Worm (Caenorhabditis elegans): ENCODE data around the gene T04F8.2.

Gene T04F8.2

DNA sequence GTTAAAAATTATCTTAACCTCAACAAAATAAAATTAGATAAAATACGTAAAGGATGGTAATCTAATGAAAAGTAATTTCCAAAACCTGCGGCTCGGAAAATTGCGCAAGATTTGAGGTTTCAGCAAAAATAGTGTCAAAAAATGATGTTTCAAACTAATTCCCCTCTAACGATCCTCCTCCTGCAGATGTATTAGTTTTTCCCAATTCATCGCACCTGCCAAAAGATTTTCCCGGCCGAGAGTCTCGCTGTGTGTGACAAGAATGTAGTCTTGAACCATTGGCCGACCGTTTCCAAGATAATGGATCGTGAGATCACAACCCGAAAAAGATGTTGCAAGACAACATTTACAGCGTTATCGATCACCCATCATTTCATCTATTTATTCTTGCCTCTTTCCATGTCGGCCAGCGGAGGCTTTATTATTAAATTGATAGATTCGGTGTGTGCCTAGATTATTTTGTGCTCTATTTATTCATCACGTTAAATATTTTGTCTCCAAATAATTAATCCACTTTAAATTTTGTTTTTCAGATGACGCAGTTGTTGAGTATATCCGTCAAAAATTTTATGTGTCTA, 33.7 kb upstream of the T04F8.2 start, which contains the start of the genes C44C10.10 and C44C10.5:
C44C10.10 (plus strand) TSS at position 301 of the 578 bp plus-strand sequence.
C44C10.5 (plus strand) TSS at position 528 of the 578 bp plus-strand sequence.
- TF ChIP-seq aha-1 (tag): peak; percentile 7
- TF ChIP-seq lin-39 (tag; optimal IDR thresholded peaks at IDR 0.05): no peak

DNA sequence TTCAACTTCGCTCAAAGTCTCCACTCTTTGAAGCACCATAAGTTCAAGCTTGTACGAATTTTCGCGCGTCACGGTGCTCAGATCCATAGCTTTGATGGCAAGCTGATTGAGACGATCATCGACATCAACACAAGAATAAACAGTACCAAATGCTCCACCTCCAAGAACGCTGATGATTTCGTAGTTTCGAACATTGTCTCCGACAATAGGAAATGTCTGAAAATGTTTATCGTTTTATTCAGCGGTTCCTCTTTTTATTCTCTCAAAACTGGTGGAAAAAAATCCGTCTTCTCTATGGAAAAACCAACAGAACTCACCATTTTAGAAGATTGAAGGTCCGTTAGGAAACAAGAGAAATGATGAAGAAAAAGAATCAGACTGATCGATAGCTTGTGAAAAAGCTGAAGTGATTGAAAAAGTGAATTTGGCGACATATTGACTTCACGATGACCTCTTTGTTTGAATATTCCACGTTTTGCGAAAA, 31.5 kb upstream of the T04F8.2 start, which contains the start of gene C44C10.7:
C44C10.7 (minus strand) TSS at position 434 of the 484 bp plus-strand sequence.
- TF ChIP-seq Y5F2A.4 (GFP tag; optimal IDR thresholded peaks at IDR 0.05) (no peak), unc-62 (GFP tag; optimal IDR thresholded peaks at IDR 0.05 in 1 of 2) (peak in 1 of 2 experiments; percentile 97), unc-62 (tag; optimal IDR thresholded peaks at IDR 0.05) (no peak)

DNA sequence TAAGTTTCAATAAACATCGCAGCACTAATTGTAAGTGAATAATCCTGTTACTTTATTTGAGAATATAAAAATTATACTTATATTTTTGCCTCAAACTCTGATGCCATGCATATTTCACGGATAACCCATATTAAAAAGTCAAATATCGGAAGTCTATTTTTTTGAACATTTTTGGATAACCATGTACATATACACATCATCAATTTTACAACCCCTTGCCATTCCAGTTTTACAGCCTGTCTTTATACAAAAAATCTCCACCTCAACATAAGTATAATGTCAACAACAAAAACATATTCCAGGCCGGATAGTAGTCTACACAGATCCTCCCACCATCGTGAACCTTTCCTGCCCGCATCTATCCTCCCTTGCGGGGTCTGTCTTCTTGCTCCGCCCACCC, 27.9 kb upstream of the T04F8.2 start, which contains the start of gene hnd-1:
hnd-1 (plus strand) TSS at position 301 of the 400 bp plus-strand sequence.
- TF ChIP-seq zfp-2 (tag; optimal IDR thresholded peaks at IDR 0.05) (no peak), nhr-111 (GFP tag; optimal IDR thresholded peaks at IDR 0.05) (no peak)

DNA sequence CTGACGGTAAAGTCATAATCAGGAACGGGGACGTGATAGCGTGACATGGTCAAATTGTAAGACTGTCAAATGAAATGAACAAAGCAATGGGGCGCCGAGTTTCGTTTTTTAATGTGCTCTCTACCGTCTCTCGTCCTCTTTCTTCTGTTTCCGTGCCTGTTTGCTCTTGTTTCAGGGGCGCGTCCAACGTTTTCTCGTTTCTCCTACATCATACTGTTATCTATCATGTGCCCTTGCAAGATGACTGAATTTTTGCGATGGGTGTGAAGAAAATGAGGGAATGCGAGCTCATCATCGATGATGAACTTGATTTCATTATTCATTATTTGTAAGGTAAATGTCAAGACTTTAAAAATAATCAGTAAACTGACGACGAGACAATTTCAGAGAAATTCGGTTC, 24.5 kb upstream of the T04F8.2 start, which contains the start of gene T04F8.7:
T04F8.7 (minus strand) TSS at position 130 of the 400 bp plus-strand sequence.
- TF ChIP-seq pqm-1 (tag; optimal IDR thresholded peaks at IDR 0.05) (peak; percentile 50), nhr-41 (GFP tag; IDR thresholded peaks at IDR 0.05) (0 out of 2 replicates have a peak, but pooled peaks have one; percentile 13), hlh-30 (tag; optimal IDR thresholded peaks at IDR 0.05; ENCODE audit: insufficient read depth) (peak; percentile 65), lim-7 (GFP tag; IDR thresholded peaks at IDR 0.05) (no peak), aha-1 (tag) (peak; percentile 95), dve-1 (tag; optimal IDR thresholded peaks at IDR 0.05; ENCODE audit: insufficient read depth) (peak; percentile 75), mxl-3 (GFP tag; optimal IDR thresholded peaks at IDR 0.05) (peak; percentile 39), F37D6.2 (tag; optimal IDR thresholded peaks at IDR 0.05) (no peak), nhr-77 (tag; optimal IDR thresholded peaks at IDR 0.05) (peak; percentile 13), nhr-28 (tag; optimal IDR thresholded peaks at IDR 0.05) (peak; percentile 66), hlh-11 (tag; optimal IDR thresholded peaks at IDR 0.05) (peak; percentile 85), ceh-32 (tag; optimal IDR thresholded peaks at IDR 0.05; ENCODE audit: poor library complexity) (no peak), hif-1 (tag; optimal IDR thresholded peaks at IDR 0.05) (peak in 1 of 2 experiments; percentile 32), dmd-6 (GFP tag; IDR thresholded peaks at IDR 0.05) (peak; percentile 88), tra-1 (GFP tag; IDR thresholded peaks at IDR 0.05) (0 out of 2 replicates have a peak, but pooled peaks have one; percentile 42), daf-16 (GFP tag; optimal IDR thresholded peaks at IDR 0.05) (no peak), daf-16 (tag; optimal IDR thresholded peaks at IDR 0.05) (peak; percentile 87), lir-3 (tag; optimal IDR thresholded peaks at IDR 0.05) (no peak), nhr-48 (tag; optimal IDR thresholded peaks at IDR 0.05) (peak; percentile 38)

DNA sequence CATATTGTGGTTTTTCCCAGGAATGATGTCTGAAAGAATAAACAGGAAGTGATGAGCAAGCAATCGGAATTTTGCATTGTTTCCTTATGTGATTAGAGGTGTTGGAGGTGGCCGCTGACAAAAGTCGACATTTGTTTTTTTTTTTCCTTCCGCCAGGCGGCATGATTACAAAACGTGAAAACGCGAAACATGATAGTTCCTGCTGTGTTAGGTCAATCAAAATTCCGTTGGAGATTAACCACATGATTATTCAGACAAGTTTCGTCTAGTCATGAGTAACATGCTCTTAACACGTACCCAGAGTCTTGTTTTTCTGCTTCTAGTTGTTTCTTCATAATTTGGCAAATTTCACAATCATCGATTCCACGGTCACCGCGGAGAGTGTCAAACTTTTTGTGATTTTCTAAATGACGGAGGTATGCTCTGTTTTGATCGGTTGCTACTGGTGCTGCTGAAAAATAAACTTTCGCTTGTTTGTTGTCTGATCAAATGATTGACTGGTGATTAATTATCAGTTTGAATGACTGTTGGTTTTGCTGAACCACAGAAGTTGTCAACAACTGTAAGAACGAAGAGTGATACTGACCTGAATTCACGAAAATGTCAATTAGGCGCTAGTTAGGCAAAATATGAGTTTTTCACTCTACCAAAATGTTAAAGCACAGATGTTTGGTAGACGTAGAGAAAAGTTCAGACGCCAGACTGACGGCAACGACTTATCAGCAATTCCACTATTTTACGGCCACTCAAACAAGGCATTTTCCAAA, 23.0 kb upstream of the T04F8.2 start:
- TF ChIP-seq hlh-11 (tag; optimal IDR thresholded peaks at IDR 0.05) (peak; percentile 49), saeg-2 (GFP tag; IDR thresholded peaks at IDR 0.05) (no peak), jun-1 (tag; optimal IDR thresholded peaks at IDR 0.05) (no peak), ceh-28 (tag; optimal IDR thresholded peaks at IDR 0.05) (no peak), cey-2 (tag; optimal IDR thresholded peaks at IDR 0.05; ENCODE audit: borderline replicate concordance, insufficient read depth) (no peak), daf-8 (GFP tag; IDR thresholded peaks at IDR 0.05) (no peak), nhr-48 (tag; optimal IDR thresholded peaks at IDR 0.05) (peak; percentile 29), nhr-42 (GFP tag; IDR thresholded peaks at IDR 0.05) (no peak), lim-7 (GFP tag; IDR thresholded peaks at IDR 0.05) (no peak), hmg-1.1 (GFP tag; IDR thresholded peaks at IDR 0.05) (no peak), tag-97 (GFP tag; IDR thresholded peaks at IDR 0.05) (no peak), unc-39 (tag; optimal IDR thresholded peaks at IDR 0.05) (no peak), unc-62 (GFP tag; optimal IDR thresholded peaks at IDR 0.05 in 1 of 2) (peak in 1 of 2 experiments; percentile 97), unc-62 (tag; optimal IDR thresholded peaks at IDR 0.05) (no peak), daf-19 (GFP tag; conservative IDR thresholded peaks at IDR 0.05) (no peak), dve-1 (tag; optimal IDR thresholded peaks at IDR 0.05; ENCODE audit: insufficient read depth) (peak; percentile 26), dmd-6 (GFP tag; IDR thresholded peaks at IDR 0.05) (peak; percentile 93), snpc-1.2 (GFP tag; IDR thresholded peaks at IDR 0.05) (no peak), zfp-3 (GFP tag; conservative IDR thresholded peaks at IDR 0.05) (no peak), ceh-44 (GFP tag; IDR thresholded peaks at IDR 0.05) (no peak), dmd-8 (GFP tag; IDR thresholded peaks at IDR 0.05) (no peak), nhr-76 (tag; optimal IDR thresholded peaks at IDR 0.05) (no peak)
